Worm (Caenorhabditis elegans): ENCODE data around the gene twk-24.
A peak's percentile ranks its signal among the peaks of the same experiment; 100 is the strongest.

DNA sequence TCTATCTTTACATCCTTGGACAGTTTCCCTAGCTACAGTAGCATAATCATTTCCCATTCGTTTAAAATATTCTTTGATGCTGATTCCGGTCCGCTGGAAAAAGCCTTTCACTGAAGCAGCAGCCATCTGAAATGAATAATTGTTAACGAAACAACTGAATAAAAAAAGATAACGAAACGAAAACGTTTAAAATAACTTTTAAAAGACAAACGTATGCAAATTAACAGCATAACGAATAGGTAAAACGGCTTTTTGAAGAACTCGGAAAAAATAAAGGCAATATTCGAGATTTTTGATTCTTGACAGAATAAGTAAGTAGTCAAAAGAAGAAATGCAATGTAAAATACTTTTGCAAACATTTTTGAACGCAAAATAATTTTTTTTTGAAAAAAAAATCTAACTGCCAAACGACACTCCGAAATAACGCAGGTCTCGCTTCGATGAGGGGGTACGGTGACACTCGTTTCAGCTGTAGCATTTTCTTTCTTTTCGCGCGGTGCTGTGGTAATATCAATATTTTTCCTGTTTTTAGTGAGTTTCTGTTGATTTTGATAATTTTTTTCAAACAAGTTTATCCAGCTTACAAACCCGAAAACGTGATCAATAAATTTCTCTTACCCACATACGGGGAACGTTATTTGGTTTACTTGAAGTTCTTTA, 48.9 kb upstream of the twk-24 start, which contains the start of the genes R04F11.5 and R04F11.2:
- TF ChIP-seq egl-27 (tag; optimal IDR thresholded peaks at IDR 0.05) (no peak), pha-4 (GFP tag; IDR thresholded peaks at IDR 0.05) (no peak; the same call in 1 of the 2 replicates), pha-4 (tag; optimal IDR thresholded peaks at IDR 0.05) (no peak), nhr-11 (tag; optimal IDR thresholded peaks at IDR 0.05) (peak; percentile 47), aly-2 (tag; optimal IDR thresholded peaks at IDR 0.05) (no peak), tra-1 (GFP tag; IDR thresholded peaks at IDR 0.05) (no peak), ZK546.5 (tag; optimal IDR thresholded peaks at IDR 0.05) (no peak), ama-1 (optimal IDR thresholded peaks at IDR 0.05) (peak; percentile 40)
